Fruit fly (Drosophila melanogaster): ENCODE data around the gene Atg8a.

Atg8a gene

DNA sequence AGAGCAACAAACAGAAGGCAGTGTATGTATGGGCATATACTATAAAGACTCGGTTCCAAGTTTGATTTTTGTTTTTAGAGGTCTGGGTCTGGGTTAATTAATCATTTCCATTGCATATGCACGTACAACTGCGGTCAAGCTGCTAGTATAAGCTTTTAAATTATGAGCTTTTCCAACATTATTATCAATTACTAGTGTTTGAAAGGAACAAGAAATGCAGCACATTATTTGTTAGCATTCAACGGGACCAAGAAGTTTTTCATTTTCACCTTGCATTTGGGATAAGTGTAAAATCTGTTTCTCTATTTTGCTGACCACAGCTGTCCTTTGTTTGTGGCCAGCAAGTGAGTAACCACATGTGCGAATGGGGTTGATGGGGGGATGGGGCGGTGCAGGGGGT is 50.3 kb downstream of the Atg8a start (continued):
- TF ChIP-seq hkb (optimal IDR thresholded peaks at IDR 0.05) (no peak), hkb (GFP tag; IDR thresholded peaks at IDR 0.05) (peak; percentile 57; the same call in 1 of the 2 replicates), CG18599 (GFP tag; optimal IDR thresholded peaks at IDR 0.05) (peak; percentile 28), Asciz (GFP tag; optimal IDR thresholded peaks at IDR 0.05) (peak; percentile 20), Drgx (GFP tag; IDR thresholded peaks at IDR 0.05) (peak; percentile 63), CG2875 (GFP tag; optimal IDR thresholded peaks at IDR 0.05) (peak; percentile 30), CG9437 (GFP tag; optimal IDR thresholded peaks at IDR 0.05) (peak; percentile 23), CG12744 (GFP tag; optimal IDR thresholded peaks at IDR 0.05) (no peak), CG8359 (GFP tag; optimal IDR thresholded peaks at IDR 0.05; ENCODE audit: borderline replicate concordance) (no peak), oc (tag; optimal IDR thresholded peaks at IDR 0.05) (no peak), ara (GFP tag; IDR thresholded peaks at IDR 0.05) (no peak), CG15269 (tag; optimal IDR thresholded peaks at IDR 0.05) (peak; percentile 55), onecut (GFP tag; IDR thresholded peaks at IDR 0.05) (peak; percentile 30; the same call in 1 of the 2 replicates), gsb-n (tag; optimal IDR thresholded peaks at IDR 0.05) (peak; percentile 5), CG11085 (GFP tag; IDR thresholded peaks at IDR 0.05) (no peak), CHES-1-like (GFP tag; optimal IDR thresholded peaks at IDR 0.05) (no peak), unpg (GFP tag; optimal IDR thresholded peaks at IDR 0.05) (peak; percentile 62), Abd-B (GFP tag; optimal IDR thresholded peaks at IDR 0.05) (no peak), crp (GFP tag; optimal IDR thresholded peaks at IDR 0.05) (no peak), Oli (tag; optimal IDR thresholded peaks at IDR 0.05) (peak; percentile 71), Hr3 (GFP tag; optimal IDR thresholded peaks at IDR 0.05) (peak; percentile 31), CG11695 (GFP tag; IDR thresholded peaks at IDR 0.05) (peak; percentile 66), prd (optimal IDR thresholded peaks at IDR 0.05) (no peak), prd (GFP tag; IDR thresholded peaks at IDR 0.05) (peak; percentile 39; the same call in 1 of the 3 replicates), dmrt99B (tag; optimal IDR thresholded peaks at IDR 0.05) (peak; percentile 81), Sox102F (GFP tag; optimal IDR thresholded peaks at IDR 0.05) (peak; percentile 71), CG1233 (GFP tag; optimal IDR thresholded peaks at IDR 0.05) (peak; percentile 2), Hr51 (GFP tag; optimal IDR thresholded peaks at IDR 0.05) (peak in 1 of 2 experiments; percentile 77), sisA (GFP tag; IDR thresholded peaks at IDR 0.05) (peak; percentile 38; the same call in 1 of the 2 replicates), CG12391 (tag; optimal IDR thresholded peaks at IDR 0.05) (peak; percentile 25), CG2712 (tag; optimal IDR thresholded peaks at IDR 0.05) (peak; percentile 36), CG6689 (GFP tag; IDR thresholded peaks at IDR 0.05) (peak; percentile 47; the same call in 1 of the 2 replicates), tgo (GFP tag; IDR thresholded peaks at IDR 0.05) (0 out of 3 replicates have a peak, but pooled peaks have one; percentile 22), Sry-δ (GFP tag; optimal IDR thresholded peaks at IDR 0.05) (no peak), slbo (GFP tag; IDR thresholded peaks at IDR 0.05) (0 out of 2 replicates have a peak, but pooled peaks have one; percentile 25), az2 (GFP tag; optimal IDR thresholded peaks at IDR 0.05) (peak; percentile 21), nau (GFP tag; optimal IDR thresholded peaks at IDR 0.05) (peak; percentile 6), CoRest (tag; optimal IDR thresholded peaks at IDR 0.05) (peak; percentile 30), nmo (GFP tag; optimal IDR thresholded peaks at IDR 0.05) (peak; percentile 32), E2f2 (GFP tag; IDR thresholded peaks at IDR 0.05) (peak; percentile 15; the same call in 1 of the 2 replicates), CG7556 (GFP tag; optimal IDR thresholded peaks at IDR 0.05) (peak; percentile 15), ems (GFP tag; optimal IDR thresholded peaks at IDR 0.05) (no peak), Nf-YB (GFP tag; optimal IDR thresholded peaks at IDR 0.05) (no peak), CG13123 (GFP tag; optimal IDR thresholded peaks at IDR 0.05) (no peak), MBD-R2 (GFP tag; IDR thresholded peaks at IDR 0.05) (no peak), Ptx1 (GFP tag; IDR thresholded peaks at IDR 0.05) (peak; percentile 65), CG7839 (tag; optimal IDR thresholded peaks at IDR 0.05) (peak; percentile 61), CG11504 (tag; optimal IDR thresholded peaks at IDR 0.05) (peak; percentile 77), CG8388 (GFP tag; optimal IDR thresholded peaks at IDR 0.05) (peak; percentile 30), D19A (tag; optimal IDR thresholded peaks at IDR 0.05) (peak; percentile 32)
